Worm (Caenorhabditis elegans) whole organism, L4 larva: Measurements from ENCODE around the gene C34C6.10.

ENCODE experiments used
- D1046.2 ChIP-seq: fragments of 200-800 bp; sonication (Bioruptor generic); IDR thresholded peaks from 2 replicates; pipeline ENCODE4 v1.3.6; 2022; ENCODE audit warnings: missing genetic modification characterization, missing compliant biosample characterization
- F37D6.2 ChIP-seq: sonication (generic microtip); optimal IDR thresholded peaks from 2 replicates; lab custom pipeline; 2016; ENCODE audit warnings: mild to moderate bottlenecking, missing genetic modification characterization, missing compliant biosample characterization
- F49E8.2 ChIP-seq: sonication (generic microtip); optimal IDR thresholded peaks from 2 replicates; lab custom pipeline; 2016; ENCODE audit warnings: missing compliant biosample characterization, mild to moderate bottlenecking, missing genetic modification characterization, borderline replicate concordance
- R02D3.7 ChIP-seq: fragments of 150-350 bp; sonication (generic microtip); optimal IDR thresholded peaks from 3 replicates; lab custom pipeline; 2014; ENCODE audit warnings: missing biosample characterization, missing genetic modification characterization
- Y105C5A.15 ChIP-seq: fragments of 200-800 bp; sonication (Bioruptor generic); IDR thresholded peaks from 2 replicates; pipeline ENCODE4 v1.3.6; 2022; ENCODE audit warnings: missing genetic modification characterization, missing compliant biosample characterization
- Y48G9A.11 ChIP-seq: fragments of 200-800 bp; sonication (Bioruptor generic); IDR thresholded peaks from 2 replicates; pipeline ENCODE4 v1.3.6; 2022; ENCODE audit warnings: missing genetic modification reagents, missing genetic modification characterization, missing compliant biosample characterization
- Y5F2A.4 ChIP-seq: fragments of 200-800 bp; sonication (Bioruptor generic); optimal IDR thresholded peaks from 2 replicates; lab custom pipeline; 2018; ENCODE audit warnings: mild to moderate bottlenecking, missing genetic modification characterization, missing compliant biosample characterization
- Y75B8A.6 ChIP-seq: fragments of 200-800 bp; sonication (Bioruptor generic); IDR thresholded peaks from 2 replicates; pipeline ENCODE4 v1.3.6; 2022; ENCODE audit warnings: missing genetic modification reagents, missing genetic modification characterization, missing compliant biosample characterization
- ZK337.2 ChIP-seq: fragments of 200-800 bp; sonication (Bioruptor generic); IDR thresholded peaks from 2 replicates; pipeline ENCODE4 v1.3.6; 2022; ENCODE audit warnings: missing genetic modification reagents, missing genetic modification characterization, missing compliant biosample characterization
- ZK546.5 ChIP-seq, 2 experiments: sonication (generic microtip); optimal IDR thresholded peaks; 2 replicates each; lab custom pipeline; 2017; ENCODE audit warnings: missing biosample characterization in 2 of 2, missing genetic modification characterization in 2 of 2
- aly-2 ChIP-seq: sonication (generic microtip); optimal IDR thresholded peaks from 2 replicates; lab custom pipeline; 2018; ENCODE audit warnings: missing biosample characterization, missing genetic modification characterization
- ama-1 ChIP-seq: fragments of 150-350 bp; optimal IDR thresholded peaks from 2 replicates; lab custom pipeline; 2014; ENCODE audit warnings: inconsistent platforms, mixed read lengths
- arid-1 ChIP-seq: fragments of 200-800 bp; sonication (Bioruptor generic); conservative IDR thresholded peaks from 2 replicates; pipeline ENCODE4 v1.3.6; 2022; ENCODE audit warnings: missing genetic modification reagents, missing genetic modification characterization, missing compliant biosample characterization
- ceh-28 ChIP-seq: fragments of 150-350 bp; optimal IDR thresholded peaks from 2 replicates; lab custom pipeline; 2014; ENCODE audit warnings: missing biosample characterization, missing genetic modification reagents, missing genetic modification characterization
- ceh-62 ChIP-seq: sonication (generic microtip); optimal IDR thresholded peaks from 2 replicates; lab custom pipeline; 2017; ENCODE audit warnings: missing biosample characterization, missing genetic modification characterization
- daf-12 ChIP-seq: fragments of 150-350 bp; optimal IDR thresholded peaks from 2 replicates; lab custom pipeline; 2014; ENCODE audit warnings: missing biosample characterization, missing genetic modification reagents, missing genetic modification characterization
- daf-16 ChIP-seq, 3 experiments: sonication (generic microtip); optimal IDR thresholded peaks; 2 replicates each; lab custom pipeline; 2016 to 2017; ENCODE audit warnings: missing genetic modification characterization in 3 of 3, missing genetic modification reagents in 3 of 3, mild to moderate bottlenecking in 2 of 3, missing compliant biosample characterization in 2 of 3, missing biosample characterization in 1 of 3, moderate library complexity in 1 of 3
- daf-19 ChIP-seq: fragments of 200-800 bp; sonication (Bioruptor generic); conservative IDR thresholded peaks from 2 replicates; pipeline ENCODE4 v1.3.6; 2022; ENCODE audit warnings: missing genetic modification characterization, missing compliant biosample characterization
- dmd-6 ChIP-seq: fragments of 200-800 bp; sonication (Bioruptor generic); IDR thresholded peaks from 2 replicates; pipeline ENCODE4 v1.3.6; 2022; ENCODE audit warnings: missing genetic modification reagents, missing genetic modification characterization, missing compliant biosample characterization
- dve-1 ChIP-seq: sonication (generic microtip); optimal IDR thresholded peaks from 2 replicates; lab custom pipeline; 2017; ENCODE audit warnings: antibody characterized with exemption, mild to moderate bottlenecking, missing genetic modification characterization, missing compliant biosample characterization; ENCODE audit not compliant: insufficient read depth
- egl-27 ChIP-seq: sonication (generic microtip); optimal IDR thresholded peaks from 3 replicates; lab custom pipeline; 2017; ENCODE audit warnings: missing biosample characterization, missing genetic modification reagents, missing genetic modification characterization
- fos-1 ChIP-seq: fragments of 150-350 bp; optimal IDR thresholded peaks from 2 replicates; lab custom pipeline; 2014; ENCODE audit warnings: missing biosample characterization, missing genetic modification characterization
- hlh-30 ChIP-seq: sonication (generic microtip); optimal IDR thresholded peaks from 2 replicates; lab custom pipeline; 2017; ENCODE audit warnings: antibody characterized with exemption, mild to moderate bottlenecking, missing genetic modification characterization, missing compliant biosample characterization; ENCODE audit not compliant: insufficient read depth
- lin-1 ChIP-seq: fragments of 200-800 bp; sonication (Bioruptor generic); IDR thresholded peaks from 2 replicates; pipeline ENCODE4 v1.3.6; 2022; ENCODE audit warnings: missing genetic modification reagents, missing genetic modification characterization, missing compliant biosample characterization
- lin-15B ChIP-seq: fragments of 150-350 bp; sonication (generic microtip); optimal IDR thresholded peaks from 3 replicates; lab custom pipeline; 2014; ENCODE audit warnings: missing biosample characterization, missing genetic modification characterization
- lin-29 ChIP-seq: fragments of 200-800 bp; sonication (Bioruptor generic); IDR thresholded peaks from 2 replicates; pipeline ENCODE4 v1.3.6; 2022; ENCODE audit warnings: missing genetic modification reagents, missing genetic modification characterization, missing compliant biosample characterization
- lir-3 ChIP-seq: sonication (generic microtip); optimal IDR thresholded peaks from 2 replicates; lab custom pipeline; 2016; ENCODE audit warnings: mild to moderate bottlenecking, missing genetic modification characterization, missing compliant biosample characterization
- madf-9 ChIP-seq: fragments of 200-800 bp; sonication (Bioruptor generic); conservative IDR thresholded peaks from 2 replicates; pipeline ENCODE4 v1.3.6; 2022; ENCODE audit warnings: missing genetic modification reagents, missing genetic modification characterization, missing compliant biosample characterization
- mep-1 ChIP-seq: fragments of 150-350 bp; sonication (generic microtip); optimal IDR thresholded peaks from 3 replicates; lab custom pipeline; 2014; ENCODE audit warnings: missing biosample characterization, missing genetic modification characterization
- mes-2 ChIP-seq: sonication (generic microtip); optimal IDR thresholded peaks from 2 replicates; lab custom pipeline; 2016; ENCODE audit warnings: missing genotype, mild to moderate bottlenecking, missing genetic modification characterization, missing compliant biosample characterization; ENCODE audit not compliant: poor library complexity, severe bottlenecking
- nhr-10 ChIP-seq: fragments of 150-350 bp; optimal IDR thresholded peaks from 2 replicates; lab custom pipeline; 2014; ENCODE audit warnings: missing biosample characterization, missing genetic modification characterization
- nhr-102 ChIP-seq: sonication (generic microtip); optimal IDR thresholded peaks from 2 replicates; lab custom pipeline; 2016; ENCODE audit warnings: mild to moderate bottlenecking, missing genetic modification characterization, moderate library complexity, missing compliant biosample characterization
- nhr-28 ChIP-seq: fragments of 150-350 bp; optimal IDR thresholded peaks from 2 replicates; lab custom pipeline; 2014; ENCODE audit warnings: missing biosample characterization, missing genetic modification characterization
- nhr-41 ChIP-seq: fragments of 200-800 bp; sonication (Bioruptor generic); IDR thresholded peaks from 2 replicates; pipeline ENCODE4 v1.3.6; 2022; ENCODE audit warnings: missing genetic modification reagents, missing genetic modification characterization, missing compliant biosample characterization
- nhr-48 ChIP-seq: sonication (generic microtip); optimal IDR thresholded peaks from 2 replicates; lab custom pipeline; 2016; ENCODE audit warnings: mild to moderate bottlenecking, missing genetic modification characterization, missing compliant biosample characterization
- nhr-76 ChIP-seq: fragments of 150-350 bp; optimal IDR thresholded peaks from 2 replicates; lab custom pipeline; 2014; ENCODE audit warnings: missing biosample characterization, missing genetic modification characterization
- pha-4 ChIP-seq, 2 experiments: fragments of 150-350 bp in 1 of 2; fragments of 200-800 bp in 1 of 2; sonication (Bioruptor generic) in 1 of 2; IDR thresholded peaks in 1 of 2; optimal IDR thresholded peaks in 1 of 2; 2 replicates each; pipeline versions ENCODE4 v1.3.6 to Lab custom; 2014 to 2022; ENCODE audit warnings: missing genetic modification characterization in 2 of 2, missing genetic modification reagents in 2 of 2, missing biosample characterization in 1 of 2, missing compliant biosample characterization in 1 of 2
- php-3 ChIP-seq: fragments of 200-800 bp; sonication (Bioruptor generic); IDR thresholded peaks from 2 replicates; pipeline ENCODE4 v1.3.6; 2022; ENCODE audit warnings: missing genetic modification reagents, missing genetic modification characterization, missing compliant biosample characterization
- pqm-1 ChIP-seq: sonication (generic microtip); optimal IDR thresholded peaks from 2 replicates; lab custom pipeline; 2017; ENCODE audit warnings: missing biosample characterization, missing genetic modification characterization
- set-16 ChIP-seq: fragments of 200-800 bp; sonication (Bioruptor generic); IDR thresholded peaks from 2 replicates; pipeline ENCODE4 v1.3.6; 2022; ENCODE audit warnings: missing genetic modification reagents, missing genetic modification characterization, missing compliant biosample characterization
- skn-1 ChIP-seq: fragments of 150-350 bp; optimal IDR thresholded peaks from 2 replicates; lab custom pipeline; 2014; ENCODE audit warnings: missing biosample characterization, missing genetic modification characterization
- snpc-1.2 ChIP-seq: fragments of 200-800 bp; sonication (Bioruptor generic); IDR thresholded peaks from 2 replicates; pipeline ENCODE4 v1.3.6; 2022; ENCODE audit warnings: missing genetic modification reagents, missing genetic modification characterization, missing compliant biosample characterization
- spr-1 ChIP-seq: sonication (generic microtip); optimal IDR thresholded peaks from 2 replicates; lab custom pipeline; 2016; ENCODE audit warnings: mild to moderate bottlenecking, missing genetic modification characterization, missing compliant biosample characterization
- spr-3 ChIP-seq: fragments of 200-800 bp; sonication (Bioruptor generic); optimal IDR thresholded peaks from 2 replicates; lab custom pipeline; 2018; ENCODE audit warnings: mild to moderate bottlenecking, missing genetic modification characterization, missing compliant biosample characterization
- tra-1 ChIP-seq: fragments of 200-800 bp; sonication (Bioruptor generic); IDR thresholded peaks from 2 replicates; pipeline ENCODE4 v1.3.6; 2022; ENCODE audit warnings: missing genetic modification reagents, missing genetic modification characterization, missing compliant biosample characterization
- unc-39 ChIP-seq: sonication (generic microtip); optimal IDR thresholded peaks from 2 replicates; lab custom pipeline; 2017; ENCODE audit warnings: missing biosample characterization, missing genetic modification characterization
- vab-7 ChIP-seq: fragments of 200-800 bp; sonication (Bioruptor generic); IDR thresholded peaks from 2 replicates; pipeline ENCODE4 v1.3.6; 2022; ENCODE audit warnings: missing genetic modification reagents, missing genetic modification characterization, missing compliant biosample characterization
- zip-2 ChIP-seq: fragments of 150-350 bp; optimal IDR thresholded peaks from 2 replicates; lab custom pipeline; 2014; ENCODE audit warnings: missing biosample characterization, missing genetic modification characterization
- ztf-7 ChIP-seq: fragments of 150-350 bp; optimal IDR thresholded peaks from 2 replicates; lab custom pipeline; 2014; ENCODE audit warnings: missing biosample characterization, missing genetic modification characterization

The C34C6.10 gene

DNA sequence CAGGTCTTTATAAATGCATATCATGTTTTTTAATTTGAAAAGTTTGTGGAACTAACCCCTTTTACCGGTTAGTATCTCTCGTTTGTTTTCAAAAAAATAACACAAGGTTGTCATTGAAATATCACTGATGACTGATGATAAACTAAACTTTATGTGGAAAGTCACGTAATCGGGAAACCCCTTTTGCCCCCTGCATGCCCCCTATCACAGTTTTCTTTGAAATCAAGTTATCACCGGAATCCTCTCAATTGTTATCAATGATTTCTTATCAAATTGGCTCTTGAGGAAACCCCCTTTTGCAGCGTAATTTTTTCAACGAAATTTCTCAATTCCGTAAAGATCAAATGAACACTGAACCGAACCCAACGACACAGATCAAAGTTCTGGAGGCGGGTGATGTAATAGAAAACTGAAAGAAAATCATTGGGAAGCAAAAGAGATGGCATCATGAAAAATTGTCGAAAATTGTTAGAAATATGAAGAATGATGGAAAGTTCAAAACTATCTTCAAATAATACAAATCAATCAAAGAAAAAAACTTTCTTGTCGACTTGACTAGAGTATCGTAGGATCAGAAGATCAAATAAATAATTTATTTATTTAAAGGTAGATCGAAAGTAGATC is 44.8 kb upstream of the C34C6.10 start (continued):
- TF ChIP-seq unc-39 (no peak), zip-2 (no peak), lin-15B (tag; lab: Kevin White, UChicago) (no peak), fos-1 (tag; lab: Kevin White, UChicago) (no peak), spr-1 (no peak), lin-1 (peak; percentile 87), arid-1 (GFP tag; lab: Robert Waterston, UW) (no peak), ceh-62 (tag; lab: Kevin White, UChicago) (no peak), madf-9 (GFP tag; lab: Robert Waterston, UW) (0 out of 2 replicates have a peak, but pooled peaks have one; percentile 27)

ce11 chrII:8738955-8739354 is 43.3 kb upstream of the C34C6.10 start:
- no peak for TF ChIP-seq Y105C5A.15 (GFP tag; lab: Robert Waterston, UW)
- TF ChIP-seq mes-2 (tag; lab: Kevin White, UChicago): no peak
- peak; percentile 66 for TF ChIP-seq nhr-28 (tag; lab: Kevin White, UChicago)
- peak; percentile 92 for TF ChIP-seq dve-1 (tag; lab: Kevin White, UChicago)
- no peak for TF ChIP-seq lir-3 (tag; lab: Kevin White, UChicago)
- no peak for TF ChIP-seq set-16 (GFP tag; lab: Robert Waterston, UW)
- TF ChIP-seq F49E8.2: no peak
- no peak for TF ChIP-seq lin-29 (GFP tag; lab: Robert Waterston, UW)
- no peak for TF ChIP-seq ceh-28 (tag; lab: Kevin White, UChicago)
- peak; percentile 25 for TF ChIP-seq pqm-1 (tag; lab: Kevin White, UChicago)
- TF ChIP-seq aly-2 (tag; lab: Kevin White, UChicago): no peak
- TF ChIP-seq pha-4 (GFP tag; IDR thresholded peaks at IDR 0.05; lab: Robert Waterston, UW): no peak
- no peak for TF ChIP-seq pha-4 (tag; optimal IDR thresholded peaks at IDR 0.05; lab: Kevin White, UChicago)
- TF ChIP-seq Y48G9A.11 (GFP tag; lab: Robert Waterston, UW): no peak
- peak; percentile 98 for TF ChIP-seq php-3 (GFP tag; lab: Robert Waterston, UW)
- no peak for TF ChIP-seq tra-1 (GFP tag; lab: Robert Waterston, UW)
- TF ChIP-seq R02D3.7: no peak
- TF ChIP-seq mep-1 (tag; lab: Kevin White, UChicago): no peak
- no peak for TF ChIP-seq spr-3 (GFP tag; lab: Kevin White, UChicago)
- TF ChIP-seq nhr-76: no peak
- TF ChIP-seq Y5F2A.4: no peak
- TF ChIP-seq vab-7 (GFP tag; lab: Robert Waterston, UW): no peak
- peak; percentile 23 for TF ChIP-seq nhr-10 (tag; lab: Kevin White, UChicago)
- TF ChIP-seq snpc-1.2 (GFP tag; lab: Robert Waterston, UW): no peak
- no peak for TF ChIP-seq zip-2
- TF ChIP-seq skn-1: no peak
- TF ChIP-seq ZK546.5 (tag; optimal IDR thresholded peaks at IDR 0.05; lab: Kevin White, UChicago): no peak
- no peak for TF ChIP-seq ama-1
- no peak for TF ChIP-seq daf-19 (GFP tag; lab: Robert Waterston, UW)
- TF ChIP-seq hlh-30 (tag; lab: Kevin White, UChicago): peak; percentile 11
- TF ChIP-seq F37D6.2 (tag; lab: Kevin White, UChicago): no peak
- TF ChIP-seq Y75B8A.6 (GFP tag; lab: Robert Waterston, UW): no peak
- peak; percentile 22 for TF ChIP-seq nhr-102 (tag; lab: Kevin White, UChicago)
- no peak for TF ChIP-seq nhr-41 (GFP tag; lab: Robert Waterston, UW)
- TF ChIP-seq dmd-6 (GFP tag; lab: Robert Waterston, UW): peak; percentile 57
- TF ChIP-seq madf-9 (GFP tag; lab: Robert Waterston, UW): no peak
- TF ChIP-seq daf-16 (GFP tag; optimal IDR thresholded peaks at IDR 0.05; lab: Kevin White, UChicago): no peak
- peak; percentile 99 for TF ChIP-seq daf-16 (tag; optimal IDR thresholded peaks at IDR 0.05; lab: Kevin White, UChicago)
- no peak for TF ChIP-seq D1046.2 (GFP tag; lab: Robert Waterston, UW)
- TF ChIP-seq nhr-48: peak; percentile 64
- no peak for TF ChIP-seq egl-27
- no peak for TF ChIP-seq ZK337.2 (GFP tag; lab: Robert Waterston, UW)
- no peak for TF ChIP-seq ztf-7 (tag; lab: Kevin White, UChicago)
- TF ChIP-seq daf-12 (tag; lab: Kevin White, UChicago): no peak
